Fruit fly (Drosophila melanogaster) whole organism, embryonic: ENCODE results near the gene Drsl2.
A peak's percentile ranks its signal among the peaks of the same experiment; 100 is the strongest.

Experiments
- ATbp ChIP-seq: fragments of 200-800 bp; sonication (Bioruptor generic); optimal IDR thresholded peaks from 2 replicates; lab custom pipeline; 2017; ENCODE audit warnings: missing biosample characterization, mild to moderate bottlenecking, missing genetic modification characterization, missing genetic modification reagents
- Bdp1 ChIP-seq: fragments of 200-800 bp; sonication (Bioruptor generic); optimal IDR thresholded peaks from 3 replicates; lab custom pipeline; 2016; ENCODE audit warnings: missing biosample characterization, missing genetic modification characterization
- CG10321 ChIP-seq: fragments of 200-800 bp; sonication (Bioruptor generic); IDR thresholded peaks from 2 replicates; pipeline ENCODE4 v1.3.6; 2022; ENCODE audit warnings: missing biosample characterization, missing genetic modification characterization
- CG10366 ChIP-seq: fragments of 200-800 bp; sonication (Bioruptor generic); IDR thresholded peaks from 2 replicates; pipeline ENCODE4 v1.3.6; 2022; ENCODE audit warnings: missing biosample characterization, missing genetic modification characterization
- CG11247 ChIP-seq: fragments of 200-800 bp; sonication (Bioruptor generic); IDR thresholded peaks from 2 replicates; pipeline ENCODE4 v1.3.6; 2022; ENCODE audit warnings: missing biosample characterization, missing genetic modification characterization
- CG12236 ChIP-seq: fragments of 200-800 bp; sonication (Bioruptor generic); optimal IDR thresholded peaks from 2 replicates; lab custom pipeline; 2016; ENCODE audit warnings: missing biosample characterization, missing genetic modification characterization
- CG12942 ChIP-seq: fragments of 200-800 bp; sonication (Bioruptor generic); optimal IDR thresholded peaks from 3 replicates; lab custom pipeline; 2016; ENCODE audit warnings: missing biosample characterization, missing genetic modification characterization
- CG15269 ChIP-seq: fragments of 200-800 bp; sonication (Bioruptor generic); optimal IDR thresholded peaks from 2 replicates; lab custom pipeline; 2018; ENCODE audit warnings: missing biosample characterization, mild to moderate bottlenecking, missing genetic modification characterization, moderate library complexity
- CG1603 ChIP-seq: fragments of 200-800 bp; sonication (Bioruptor generic); optimal IDR thresholded peaks from 2 replicates; lab custom pipeline; 2019; ENCODE audit warnings: missing biosample characterization, mild to moderate bottlenecking, missing genetic modification characterization, moderate library complexity
- CG16815 ChIP-seq: fragments of 200-800 bp; sonication (Bioruptor generic); optimal IDR thresholded peaks from 3 replicates; lab custom pipeline; 2017; ENCODE audit warnings: missing biosample characterization, mild to moderate bottlenecking, missing genetic modification characterization
- CG18262 ChIP-seq: fragments of 200-800 bp; optimal IDR thresholded peaks from 3 replicates; lab custom pipeline; 2019; ENCODE audit warnings: missing biosample characterization, mild to moderate bottlenecking, missing genetic modification characterization, moderate library complexity
- CG18476 ChIP-seq: fragments of 200-800 bp; sonication (Bioruptor generic); optimal IDR thresholded peaks from 2 replicates; lab custom pipeline; 2016; ENCODE audit warnings: missing biosample characterization, mild to moderate bottlenecking, missing genetic modification characterization
- CG2202 ChIP-seq: fragments of 200-800 bp; sonication (Bioruptor generic); optimal IDR thresholded peaks from 2 replicates; lab custom pipeline; 2018; ENCODE audit warnings: missing biosample characterization, mild to moderate bottlenecking, missing genetic modification characterization
- CG31388 ChIP-seq: fragments of 200-800 bp; sonication (Bioruptor generic); optimal IDR thresholded peaks from 2 replicates; lab custom pipeline; 2016; ENCODE audit warnings: missing biosample characterization, missing genetic modification characterization
- CG32767 ChIP-seq: fragments of 200-800 bp; sonication (Bioruptor generic); IDR thresholded peaks from 2 replicates; pipeline ENCODE4 v1.3.6; 2022; ENCODE audit warnings: missing biosample characterization, missing genetic modification characterization
- CG3838 ChIP-seq: fragments of 200-800 bp; sonication (Bioruptor generic); optimal IDR thresholded peaks from 3 replicates; lab custom pipeline; 2016; ENCODE audit warnings: missing biosample characterization, missing genetic modification characterization
- CG4707 ChIP-seq: fragments of 200-800 bp; sonication (Bioruptor generic); optimal IDR thresholded peaks from 2 replicates; lab custom pipeline; 2018; ENCODE audit warnings: missing biosample characterization, mild to moderate bottlenecking, missing genetic modification characterization, moderate library complexity
- CG6765 ChIP-seq: fragments of 200-800 bp; sonication (Bioruptor generic); optimal IDR thresholded peaks from 3 replicates; lab custom pipeline; 2017; ENCODE audit warnings: missing biosample characterization, mild to moderate bottlenecking, missing genetic modification characterization
- CG7786 ChIP-seq: fragments of 200-800 bp; sonication (Bioruptor generic); optimal IDR thresholded peaks from 2 replicates; lab custom pipeline; 2016; ENCODE audit warnings: missing biosample characterization, missing genetic modification characterization
- CG8765 ChIP-seq: fragments of 200-800 bp; sonication (Bioruptor generic); IDR thresholded peaks from 2 replicates; pipeline ENCODE4 v1.3.6; 2022; ENCODE audit warnings: missing biosample characterization, missing genetic modification characterization
- CG9437 ChIP-seq: fragments of 200-800 bp; sonication (Bioruptor generic); optimal IDR thresholded peaks from 2 replicates; lab custom pipeline; 2018; ENCODE audit warnings: missing biosample characterization, mild to moderate bottlenecking, missing genetic modification characterization
- CG9609 ChIP-seq: fragments of 200-800 bp; sonication (Bioruptor generic); optimal IDR thresholded peaks from 3 replicates; lab custom pipeline; 2016; ENCODE audit warnings: missing biosample characterization, missing genetic modification characterization
- CG9797 ChIP-seq: fragments of 200-800 bp; sonication (Bioruptor generic); optimal IDR thresholded peaks from 3 replicates; lab custom pipeline; 2018; ENCODE audit warnings: missing biosample characterization, mild to moderate bottlenecking, missing genetic modification characterization
- CrebB ChIP-seq: fragments of 200-800 bp; sonication (Bioruptor generic); optimal IDR thresholded peaks from 3 replicates; lab custom pipeline; 2018; ENCODE audit warnings: missing biosample characterization, mild to moderate bottlenecking, missing genetic modification characterization
- D19B ChIP-seq: fragments of 200-800 bp; sonication (Bioruptor generic); optimal IDR thresholded peaks from 2 replicates; lab custom pipeline; 2017; ENCODE audit warnings: missing biosample characterization, mild to moderate bottlenecking, missing genetic modification characterization
- Doc2 ChIP-seq: fragments of 200-800 bp; sonication (Bioruptor generic); IDR thresholded peaks from 2 replicates; pipeline ENCODE4 v1.3.6; 2022; ENCODE audit warnings: missing biosample characterization, missing genetic modification characterization
- Gug ChIP-seq: fragments of 200-800 bp; sonication (Bioruptor generic); IDR thresholded peaks from 4 replicates; pipeline ENCODE4 v1.3.6; 2022; ENCODE audit warnings: missing biosample characterization, missing genetic modification characterization
- NC2β ChIP-seq: fragments of 200-800 bp; sonication (Bioruptor generic); optimal IDR thresholded peaks from 2 replicates; lab custom pipeline; 2016; ENCODE audit warnings: missing biosample characterization, missing genetic modification characterization
- Side ChIP-seq: fragments of 200-800 bp; sonication (Bioruptor generic); optimal IDR thresholded peaks from 2 replicates; lab custom pipeline; 2016; ENCODE audit warnings: missing biosample characterization, missing genetic modification characterization
- Six4 ChIP-seq: fragments of 200-800 bp; sonication (Bioruptor generic); optimal IDR thresholded peaks from 2 replicates; lab custom pipeline; 2016; ENCODE audit warnings: missing biosample characterization, missing genetic modification characterization
- Sry-β ChIP-seq: fragments of 200-800 bp; sonication (Bioruptor generic); optimal IDR thresholded peaks from 2 replicates; lab custom pipeline; 2018; ENCODE audit warnings: missing biosample characterization, mild to moderate bottlenecking, missing genetic modification characterization, moderate library complexity
- Sry-δ ChIP-seq: fragments of 200-800 bp; sonication (Bioruptor generic); optimal IDR thresholded peaks from 2 replicates; lab custom pipeline; 2016; ENCODE audit warnings: missing biosample characterization, missing genetic modification characterization
- Tbp ChIP-seq: fragments of >200 bp; optimal IDR thresholded peaks from 2 replicates; lab custom pipeline; 2018; ENCODE audit warnings: missing biosample characterization, missing genetic modification characterization
- YL-1 ChIP-seq: fragments of 200-800 bp; sonication (Bioruptor generic); optimal IDR thresholded peaks from 3 replicates; lab custom pipeline; 2017; ENCODE audit warnings: missing biosample characterization, mild to moderate bottlenecking, missing genetic modification characterization
- ash1 ChIP-seq: fragments of 200-800 bp; sonication (Bioruptor generic); optimal IDR thresholded peaks from 2 replicates; lab custom pipeline; 2018; ENCODE audit warnings: missing biosample characterization, mild to moderate bottlenecking, missing genetic modification characterization
- az2 ChIP-seq: fragments of 200-800 bp; sonication (Bioruptor generic); optimal IDR thresholded peaks from 3 replicates; lab custom pipeline; 2016; ENCODE audit warnings: missing biosample characterization, missing genetic modification characterization
- br ChIP-seq: fragments of >200 bp; optimal IDR thresholded peaks from 2 replicates; lab custom pipeline; 2017
- dmrt99B ChIP-seq: fragments of 200-800 bp; sonication (Bioruptor generic); optimal IDR thresholded peaks from 2 replicates; lab custom pipeline; 2018; ENCODE audit warnings: missing biosample characterization, mild to moderate bottlenecking, missing genetic modification characterization, moderate library complexity
- ems ChIP-seq: fragments of 200-800 bp; sonication (Bioruptor generic); optimal IDR thresholded peaks from 3 replicates; lab custom pipeline; 2016; ENCODE audit warnings: missing biosample characterization, missing genetic modification characterization
- eyg ChIP-seq: fragments of 200-800 bp; sonication (Bioruptor generic); optimal IDR thresholded peaks from 3 replicates; lab custom pipeline; 2016; ENCODE audit warnings: missing biosample characterization, missing genetic modification characterization
- ham ChIP-seq: fragments of 200-800 bp; sonication (Bioruptor generic); IDR thresholded peaks from 2 replicates; pipeline ENCODE4 v1.3.6; 2022; ENCODE audit warnings: missing biosample characterization, missing genetic modification characterization
- jumu ChIP-seq: fragments of 200-800 bp; sonication (Bioruptor generic); optimal IDR thresholded peaks from 3 replicates; lab custom pipeline; 2016; ENCODE audit warnings: missing biosample characterization, missing genetic modification characterization
- knrl ChIP-seq: fragments of 200-800 bp; sonication (Bioruptor generic); IDR thresholded peaks from 3 replicates; pipeline ENCODE4 v1.3.6; 2022; ENCODE audit warnings: missing biosample characterization, missing genetic modification characterization; ENCODE audit not compliant: partially characterized antibody
- maf-S ChIP-seq: fragments of 200-800 bp; sonication (Bioruptor generic); optimal IDR thresholded peaks from 2 replicates; lab custom pipeline; 2016; ENCODE audit warnings: missing biosample characterization, missing genetic modification characterization
- mam ChIP-seq: fragments of 200-800 bp; sonication (Bioruptor generic); optimal IDR thresholded peaks from 3 replicates; lab custom pipeline; 2016; ENCODE audit warnings: missing biosample characterization, missing genetic modification characterization
- odd ChIP-seq: fragments of 200-800 bp; sonication (Bioruptor generic); optimal IDR thresholded peaks from 2 replicates; lab custom pipeline; 2017; ENCODE audit warnings: missing biosample characterization, mild to moderate bottlenecking, missing genetic modification characterization
- pho ChIP-seq: fragments of 200-800 bp; sonication (Bioruptor generic); optimal IDR thresholded peaks from 2 replicates; lab custom pipeline; 2016; ENCODE audit warnings: missing biosample characterization, missing genetic modification characterization
- pros ChIP-seq: fragments of 200-800 bp; sonication (Bioruptor generic); optimal IDR thresholded peaks from 3 replicates; lab custom pipeline; 2019; ENCODE audit warnings: missing biosample characterization, mild to moderate bottlenecking, missing genetic modification characterization, moderate library complexity
- psq ChIP-seq: fragments of 200-800 bp; sonication (Bioruptor generic); optimal IDR thresholded peaks from 2 replicates; lab custom pipeline; 2017; ENCODE audit warnings: missing biosample characterization, missing genetic modification characterization
- tll ChIP-seq, 2 experiments: fragments of 200-800 bp in 1 of 2; fragments of >200 bp in 1 of 2; sonication (Bioruptor generic) in 1 of 2; optimal IDR thresholded peaks; 2 replicates each; lab custom pipeline; 2017 to 2019; ENCODE audit warnings: missing biosample characterization in 2 of 2, missing genetic modification characterization in 2 of 2, mild to moderate bottlenecking in 1 of 2, moderate library complexity in 1 of 2
- toy ChIP-seq: fragments of 200-800 bp; sonication (Bioruptor generic); IDR thresholded peaks from 2 replicates; pipeline ENCODE4 v1.3.6; 2022; ENCODE audit warnings: missing biosample characterization, missing genetic modification characterization

Drsl2 gene

DNA sequence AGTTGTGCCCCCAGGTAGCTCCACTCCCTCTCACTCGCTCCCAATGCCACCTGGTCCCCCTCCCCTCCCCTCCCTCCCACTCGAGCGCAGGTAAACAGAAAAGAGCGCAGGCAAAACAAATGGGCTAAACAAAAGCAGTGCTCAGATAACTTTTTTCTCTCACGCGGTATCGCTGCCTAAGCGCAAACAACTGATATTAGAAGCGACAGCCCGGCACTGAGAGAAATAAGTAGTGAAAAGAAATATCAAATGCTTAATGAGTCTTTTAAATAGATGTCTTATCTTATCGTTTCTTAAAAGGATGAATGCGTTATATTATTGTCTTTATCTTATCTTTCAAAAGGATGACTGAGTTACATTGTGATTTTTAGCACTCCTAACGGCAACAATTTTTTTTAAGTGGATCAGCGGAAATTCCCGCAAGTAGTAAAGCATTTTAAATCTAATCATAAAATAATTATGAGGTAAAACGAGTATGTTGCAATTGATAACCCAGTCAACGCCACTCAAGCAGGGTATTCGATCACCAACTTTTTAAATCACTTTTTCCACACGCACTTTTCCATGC lies 12.9 kb upstream of the Drsl2 start (continued):
- TF ChIP-seq dmrt99B (tag; lab: Kevin White, UChicago) (peak; percentile 95), D19B (GFP tag; lab: Kevin White, UChicago) (peak; percentile 74), maf-S (peak; percentile 92), psq (peak; percentile 60), CG15269 (tag; lab: Kevin White, UChicago) (peak; percentile 96), CG9797 (GFP tag; lab: Kevin White, UChicago) (no peak), NC2β (peak; percentile 89), CG6765 (GFP tag; lab: Kevin White, UChicago) (peak; percentile 85), pros (GFP tag; lab: Kevin White, UChicago) (no peak), CrebB (peak; percentile 89), toy (GFP tag; lab: Robert Waterston, UW) (peak; percentile 82), CG11247 (GFP tag; lab: Robert Waterston, UW) (peak; percentile 85), CG16815 (GFP tag; lab: Kevin White, UChicago) (peak; percentile 69), CG12942 (GFP tag; lab: Kevin White, UChicago) (peak; percentile 84), ATbp (GFP tag; lab: Kevin White, UChicago) (peak; percentile 91), az2 (GFP tag; lab: Kevin White, UChicago) (peak; percentile 91), Side (GFP tag; lab: Kevin White, UChicago) (peak; percentile 84), mam (GFP tag; lab: Kevin White, UChicago) (peak; percentile 92), br (lab: Kevin White, UChicago) (no peak), CG8765 (GFP tag; lab: Robert Waterston, UW) (peak; percentile 34; the same call in 1 of the 2 replicates), pho (peak; percentile 87), CG10366 (GFP tag; lab: Robert Waterston, UW) (peak; percentile 92), Gug (GFP tag; lab: Robert Waterston, UW) (peak; percentile 78), Bdp1 (GFP tag; lab: Kevin White, UChicago) (peak; percentile 77), Tbp (GFP tag; lab: Kevin White, UChicago) (no peak), odd (GFP tag; lab: Kevin White, UChicago) (peak; percentile 91), CG1603 (tag; lab: Kevin White, UChicago) (peak; percentile 85), Sry-δ (GFP tag; lab: Kevin White, UChicago) (peak; percentile 56), Doc2 (GFP tag; lab: Robert Waterston, UW) (no peak), CG4707 (peak; percentile 74), tll (GFP tag; optimal IDR thresholded peaks at IDR 0.05; lab: Kevin White, UChicago) (no peak), ash1 (no peak), CG9437 (GFP tag; lab: Kevin White, UChicago) (peak; percentile 87), YL-1 (GFP tag; lab: Kevin White, UChicago) (peak; percentile 55), CG12236 (GFP tag; lab: Kevin White, UChicago) (peak; percentile 69), eyg (peak; percentile 91), CG7786 (GFP tag; lab: Kevin White, UChicago) (peak; percentile 86), ems (peak; percentile 88), Sry-β (GFP tag; lab: Kevin White, UChicago) (peak; percentile 28), jumu (GFP tag; lab: Kevin White, UChicago) (peak; percentile 81), CG18262 (peak; percentile 94), CG2202 (peak; percentile 79), ham (GFP tag; lab: Robert Waterston, UW) (no peak), CG9609 (peak; percentile 88), CG18476 (GFP tag; lab: Kevin White, UChicago) (peak; percentile 83), CG32767 (GFP tag; lab: Robert Waterston, UW) (peak; percentile 86), CG3838 (GFP tag; lab: Kevin White, UChicago) (peak; percentile 84), Six4 (GFP tag; lab: Kevin White, UChicago) (peak; percentile 89), CG10321 (GFP tag; lab: Robert Waterston, UW) (peak; percentile 72), CG31388 (GFP tag; lab: Kevin White, UChicago) (peak; percentile 85), knrl (GFP tag; lab: Robert Waterston, UW) (no peak)
